Worm (Caenorhabditis elegans) whole organism, mixed stage, embryonic: ENCODE data around the gene pgl-1.
A peak's percentile ranks its signal among the peaks of the same experiment; 100 is the strongest.

Source experiments
- M03D4.4 ChIP-seq: sonication (generic microtip); optimal IDR thresholded peaks from 2 replicates; lab custom pipeline; 2017; ENCODE audit warnings: mild to moderate bottlenecking, missing genetic modification characterization, missing compliant biosample characterization
- ceh-39 ChIP-seq: fragments of 150-350 bp; optimal IDR thresholded peaks from 2 replicates; lab custom pipeline; 2014; ENCODE audit warnings: missing biosample characterization, missing genetic modification characterization
- ceh-83 ChIP-seq: fragments of 200-800 bp; sonication (Bioruptor generic); optimal IDR thresholded peaks from 2 replicates; lab custom pipeline; 2018; ENCODE audit warnings: mild to moderate bottlenecking, missing genetic modification characterization, missing compliant biosample characterization
- ces-1 ChIP-seq: fragments of 150-350 bp; optimal IDR thresholded peaks from 2 replicates; lab custom pipeline; 2014; ENCODE audit warnings: missing biosample characterization, missing genetic modification reagents, missing genetic modification characterization
- drap-1 ChIP-seq: fragments of 200-800 bp; sonication (Bioruptor generic); optimal IDR thresholded peaks from 3 replicates; lab custom pipeline; 2018; ENCODE audit warnings: mild to moderate bottlenecking, missing genetic modification characterization, missing compliant biosample characterization
- elt-1 ChIP-seq: sonication (generic microtip); optimal IDR thresholded peaks from 2 replicates; lab custom pipeline; 2017; ENCODE audit warnings: missing genetic modification characterization, mild to moderate bottlenecking, missing compliant biosample characterization, antibody characterized with exemption, moderate library complexity, borderline replicate concordance; ENCODE audit not compliant: insufficient read depth
- elt-3 ChIP-seq: fragments of 150-350 bp; optimal IDR thresholded peaks from 2 replicates; lab custom pipeline; 2014; ENCODE audit warnings: missing biosample characterization, missing genetic modification characterization
- flh-1 ChIP-seq: fragments of 200-800 bp; sonication (Bioruptor generic); optimal IDR thresholded peaks from 2 replicates; lab custom pipeline; 2018; ENCODE audit warnings: mild to moderate bottlenecking, missing genetic modification characterization, moderate library complexity, missing compliant biosample characterization
- ham-2 ChIP-seq: fragments of 200-800 bp; sonication (Bioruptor generic); optimal IDR thresholded peaks from 2 replicates; lab custom pipeline; 2018; ENCODE audit warnings: mild to moderate bottlenecking, missing genetic modification characterization, missing compliant biosample characterization
- hlh-1 ChIP-seq: fragments of 150-350 bp; optimal IDR thresholded peaks from 2 replicates; lab custom pipeline; 2014; ENCODE audit warnings: missing biosample characterization, missing genetic modification reagents, missing genetic modification characterization
- lin-13 ChIP-seq: fragments of 150-350 bp; optimal IDR thresholded peaks from 2 replicates; lab custom pipeline; 2014; ENCODE audit warnings: missing biosample characterization, missing genetic modification characterization
- lsy-2 ChIP-seq: fragments of 150-350 bp; optimal IDR thresholded peaks from 2 replicates; lab custom pipeline; 2014; ENCODE audit warnings: missing biosample characterization, missing genetic modification characterization
- mep-1 ChIP-seq: fragments of 150-350 bp; optimal IDR thresholded peaks from 2 replicates; lab custom pipeline; 2017; ENCODE audit warnings: missing biosample characterization, missing genetic modification reagents, missing genetic modification characterization, inconsistent platforms
- mls-2 ChIP-seq: sonication (generic microtip); optimal IDR thresholded peaks from 2 replicates; lab custom pipeline; 2016; ENCODE audit warnings: mild to moderate bottlenecking, missing genetic modification characterization, moderate library complexity, missing compliant biosample characterization
- nhr-12 ChIP-seq: fragments of 150-350 bp; optimal IDR thresholded peaks from 2 replicates; lab custom pipeline; 2014; ENCODE audit warnings: missing biosample characterization, missing genetic modification characterization
- nhr-2 ChIP-seq: fragments of 150-350 bp; optimal IDR thresholded peaks from 2 replicates; lab custom pipeline; 2014; ENCODE audit warnings: missing biosample characterization, missing genetic modification characterization
- nhr-237 ChIP-seq: fragments of 150-350 bp; optimal IDR thresholded peaks from 2 replicates; lab custom pipeline; 2014; ENCODE audit warnings: missing biosample characterization, missing genetic modification characterization
- nhr-28 ChIP-seq: fragments of 150-350 bp; optimal IDR thresholded peaks from 2 replicates; lab custom pipeline; 2014; ENCODE audit warnings: missing biosample characterization, missing genetic modification characterization
- nhr-76 ChIP-seq: sonication (generic microtip); optimal IDR thresholded peaks from 2 replicates; lab custom pipeline; 2017; ENCODE audit warnings: missing biosample characterization, missing genetic modification characterization
- pha-4 ChIP-seq: fragments of 150-350 bp; optimal IDR thresholded peaks from 2 replicates; lab custom pipeline; 2018; ENCODE audit warnings: missing biosample characterization, missing genetic modification reagents, missing genetic modification characterization
- sem-2 ChIP-seq: fragments of 200-800 bp; sonication (Bioruptor generic); optimal IDR thresholded peaks from 2 replicates; lab custom pipeline; 2018; ENCODE audit warnings: mild to moderate bottlenecking, missing genetic modification characterization, missing compliant biosample characterization
- snpc-4 ChIP-seq: fragments of 150-350 bp; optimal IDR thresholded peaks from 2 replicates; lab custom pipeline; 2014; ENCODE audit warnings: missing biosample characterization, missing genetic modification characterization
- sptf-1 ChIP-seq: sonication (generic microtip); optimal IDR thresholded peaks from 2 replicates; lab custom pipeline; 2017; ENCODE audit warnings: mild to moderate bottlenecking, missing genetic modification characterization, moderate library complexity, missing compliant biosample characterization
- tbx-8 ChIP-seq: fragments of 200-800 bp; sonication (Bioruptor generic); optimal IDR thresholded peaks from 2 replicates; lab custom pipeline; 2018; ENCODE audit warnings: mild to moderate bottlenecking, missing genetic modification characterization, moderate library complexity, missing compliant biosample characterization
- unc-120 ChIP-seq: sonication (generic microtip); optimal IDR thresholded peaks from 2 replicates; lab custom pipeline; 2017; ENCODE audit warnings: missing genetic modification characterization, missing compliant biosample characterization; ENCODE audit not compliant: poor library complexity, severe bottlenecking
- unc-39 ChIP-seq: fragments of 150-350 bp; optimal IDR thresholded peaks from 2 replicates; lab custom pipeline; 2014; ENCODE audit warnings: missing biosample characterization, missing genetic modification characterization
- unc-62 ChIP-seq: fragments of 150-350 bp; optimal IDR thresholded peaks from 2 replicates; lab custom pipeline; 2014; ENCODE audit warnings: missing biosample characterization, missing genetic modification reagents, missing genetic modification characterization
- zip-8 ChIP-seq: fragments of 150-350 bp; optimal IDR thresholded peaks from 2 replicates; lab custom pipeline; 2014; ENCODE audit warnings: missing biosample characterization, missing genetic modification characterization
- ztf-11 ChIP-seq: fragments of 150-350 bp; optimal IDR thresholded peaks from 2 replicates; lab custom pipeline; 2014; ENCODE audit warnings: missing biosample characterization, missing genetic modification characterization

Gene pgl-1

DNA sequence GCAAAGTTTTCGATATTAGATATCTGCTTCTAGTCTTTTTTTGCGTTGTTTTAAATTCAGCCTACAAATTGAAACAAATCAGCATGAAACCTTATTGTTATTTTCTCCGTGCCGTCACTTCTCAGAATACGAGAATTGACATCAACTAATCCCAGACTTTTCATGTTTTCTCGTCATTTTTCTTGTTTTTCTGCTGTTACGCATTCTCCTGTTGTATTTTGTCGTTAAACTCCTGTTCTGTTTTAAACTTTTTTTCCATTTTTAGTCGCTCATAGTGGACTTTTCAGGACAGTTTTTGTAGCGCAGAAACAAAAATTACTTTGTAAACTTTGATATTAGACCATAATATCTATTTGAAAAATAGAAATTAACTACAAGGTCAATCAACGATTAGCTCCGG, 45.1 kb upstream of the pgl-1 start:
- no peak for TF ChIP-seq unc-39 (tag; lab: Kevin White, UChicago)
- no peak for TF ChIP-seq ceh-39 (tag; lab: Kevin White, UChicago)
- no peak for TF ChIP-seq ceh-83 (GFP tag; lab: Kevin White, UChicago)
- no peak for TF ChIP-seq pha-4 (tag; lab: Kevin White, UChicago)
- no peak for TF ChIP-seq mep-1
- TF ChIP-seq hlh-1 (tag; lab: Kevin White, UChicago) = no peak
- no peak for TF ChIP-seq nhr-2 (tag; lab: Kevin White, UChicago)
- TF ChIP-seq elt-1 = no peak
- no peak for TF ChIP-seq sptf-1 (tag; lab: Kevin White, UChicago)
- TF ChIP-seq M03D4.4 = no peak
- no peak for TF ChIP-seq elt-3
- TF ChIP-seq lin-13 (tag; lab: Kevin White, UChicago) = no peak
- TF ChIP-seq snpc-4 (tag; lab: Kevin White, UChicago) = no peak

- TF ChIP-seq lin-13 (tag; lab: Kevin White, UChicago) (no peak), nhr-12 (no peak), sptf-1 (tag; lab: Kevin White, UChicago) (no peak), unc-62 (no peak), hlh-1 (tag; lab: Kevin White, UChicago) (no peak), unc-120 (tag; lab: Kevin White, UChicago) (no peak), ham-2 (GFP tag; lab: Kevin White, UChicago) (no peak), elt-3 (no peak), ceh-83 (GFP tag; lab: Kevin White, UChicago) (no peak), mep-1 (no peak), zip-8 (tag; lab: Kevin White, UChicago) (no peak), sem-2 (GFP tag; lab: Kevin White, UChicago) (no peak), ceh-39 (tag; lab: Kevin White, UChicago) (no peak), ztf-11 (tag; lab: Kevin White, UChicago) (no peak), nhr-76 (no peak)
These were observed 43.5 kb upstream of the pgl-1 start for ce11 chrIV:7020630-7021029.

DNA sequence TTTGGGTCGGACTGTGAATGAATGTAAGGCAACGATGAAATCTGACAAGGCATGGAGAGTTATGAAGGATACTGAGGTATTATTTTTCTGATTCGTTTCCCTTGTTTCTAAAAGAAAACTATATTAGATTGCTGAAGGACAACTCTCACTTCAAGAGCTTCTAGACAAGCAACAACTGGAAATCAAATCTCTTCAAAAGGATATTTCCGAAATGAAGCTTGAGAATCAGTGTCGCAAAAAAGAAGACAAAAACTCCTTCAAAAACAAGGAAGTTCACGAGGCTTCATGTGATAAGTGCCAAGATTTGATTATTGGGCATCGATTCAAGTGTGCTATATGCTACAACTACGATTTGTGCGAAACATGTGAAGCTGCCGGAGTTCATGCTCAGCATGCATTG, 41.5 kb upstream of the pgl-1 start:
- no peak for TF ChIP-seq nhr-28 (tag; lab: Kevin White, UChicago)
- no peak for TF ChIP-seq nhr-12
- TF ChIP-seq, all 35 proteins: peak for 0

DNA sequence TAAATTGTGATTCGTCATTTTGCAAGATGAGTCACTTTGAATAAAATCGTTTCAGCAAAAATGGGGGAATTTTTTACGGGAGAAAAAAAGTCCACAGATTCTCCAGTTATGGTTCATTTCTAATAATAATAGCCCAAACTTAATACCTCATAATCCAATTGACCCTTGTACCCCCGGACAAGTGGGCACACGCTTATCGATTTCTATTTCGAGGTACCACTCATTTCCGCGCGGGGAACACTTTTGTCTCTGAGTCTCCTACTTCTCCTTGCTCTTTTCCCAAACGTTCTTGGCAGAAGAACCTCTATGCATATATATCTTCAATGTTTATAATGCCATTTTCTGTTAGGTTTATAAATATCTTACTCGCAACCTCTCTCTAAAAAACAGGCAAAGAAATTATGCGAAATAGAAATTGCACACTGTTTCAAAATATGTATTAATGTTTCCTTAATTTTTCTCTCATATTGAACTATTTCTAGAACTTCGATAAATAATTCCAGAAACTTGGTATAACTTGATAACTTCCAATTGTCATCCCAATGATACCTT, 40.1 kb upstream of the pgl-1 start, which contains the start of gene gldi-4:
TSS of gene gldi-4 (plus strand) at position 502 of the 552 bp plus-strand sequence.
- peak; percentile 14 for TF ChIP-seq mls-2 (tag; lab: Kevin White, UChicago)
- no peak for TF ChIP-seq sptf-1 (tag; lab: Kevin White, UChicago)
- no peak for TF ChIP-seq flh-1 (GFP tag; lab: Kevin White, UChicago)
- TF ChIP-seq sem-2 (GFP tag; lab: Kevin White, UChicago) = no peak
- no peak for TF ChIP-seq pha-4 (tag; lab: Kevin White, UChicago)
- peak; percentile 83 for TF ChIP-seq ces-1 (GFP tag; lab: Kevin White, UChicago)
- no peak for TF ChIP-seq nhr-12
- TF ChIP-seq drap-1 (GFP tag; lab: Kevin White, UChicago) = no peak
- peak; percentile 92 for TF ChIP-seq nhr-2 (tag; lab: Kevin White, UChicago)
- no peak for TF ChIP-seq tbx-8 (GFP tag; lab: Kevin White, UChicago)
- TF ChIP-seq, all 35 proteins: peak for 3

DNA sequence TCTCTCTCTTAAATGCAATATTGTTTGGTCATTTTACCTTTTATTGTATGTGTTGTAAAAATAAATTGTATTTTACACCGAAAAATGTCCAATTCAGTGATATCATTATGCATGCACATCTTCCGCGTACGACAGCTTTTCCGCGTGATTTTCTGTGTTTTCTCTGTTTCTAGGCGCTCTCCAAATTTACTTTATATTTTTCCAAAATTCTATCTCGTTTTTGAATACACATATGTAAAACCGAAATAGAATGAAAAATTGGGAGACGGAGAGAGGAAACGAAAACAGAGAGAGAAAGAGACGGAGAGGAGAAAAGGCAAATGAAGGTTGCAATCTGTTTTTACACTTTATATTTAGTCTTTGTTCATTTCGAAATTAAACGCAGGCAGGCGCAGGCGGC, 39.4 kb upstream of the pgl-1 start:
- TF ChIP-seq tbx-8 (GFP tag; lab: Kevin White, UChicago) = no peak
- peak; percentile 22 for TF ChIP-seq lsy-2 (tag; lab: Kevin White, UChicago)
- TF ChIP-seq unc-62 = peak; percentile 48
- TF ChIP-seq flh-1 (GFP tag; lab: Kevin White, UChicago) = no peak
- TF ChIP-seq unc-120 (tag; lab: Kevin White, UChicago) = peak; percentile 13
- no peak for TF ChIP-seq lin-13 (tag; lab: Kevin White, UChicago)
- TF ChIP-seq nhr-237 (tag; lab: Kevin White, UChicago) = peak; percentile 62
- TF ChIP-seq ces-1 (GFP tag; lab: Kevin White, UChicago) = peak; percentile 80
- no peak for TF ChIP-seq ceh-39 (tag; lab: Kevin White, UChicago)
